Worm (Caenorhabditis elegans) whole organism, L3 larva: ENCODE data around the gene F19B10.6.

Experiments
- ZK546.5 ChIP-seq: sonication (generic microtip); optimal IDR thresholded peaks from 2 replicates; lab custom pipeline; 2017; ENCODE audit warnings: missing biosample characterization, missing genetic modification characterization
- ama-1 ChIP-seq: fragments of 150-350 bp; optimal IDR thresholded peaks from 2 replicates; lab custom pipeline; 2018
- fkh-2 ChIP-seq: fragments of 150-350 bp; optimal IDR thresholded peaks from 2 replicates; lab custom pipeline; 2014; ENCODE audit warnings: missing biosample characterization, missing genetic modification reagents, missing genetic modification characterization
- fos-1 ChIP-seq: fragments of 150-350 bp; optimal IDR thresholded peaks from 2 replicates; lab custom pipeline; 2014; ENCODE audit warnings: missing biosample characterization, missing genetic modification characterization
- nhr-11 ChIP-seq: fragments of 150-350 bp; optimal IDR thresholded peaks from 2 replicates; lab custom pipeline; 2014; ENCODE audit warnings: missing biosample characterization, missing genetic modification characterization
- nhr-28 ChIP-seq: fragments of 150-350 bp; optimal IDR thresholded peaks from 2 replicates; lab custom pipeline; 2014; ENCODE audit warnings: missing biosample characterization, missing genetic modification characterization
- nhr-43 ChIP-seq: sonication (generic microtip); optimal IDR thresholded peaks from 2 replicates; lab custom pipeline; 2016; ENCODE audit warnings: mild to moderate bottlenecking, missing genetic modification characterization, missing compliant biosample characterization; ENCODE audit not compliant: poor library complexity, severe bottlenecking
- nhr-76 ChIP-seq: fragments of 150-350 bp; sonication (generic microtip); optimal IDR thresholded peaks from 5 replicates; lab custom pipeline; 2014; ENCODE audit warnings: missing biosample characterization, missing genetic modification characterization
- unc-39 ChIP-seq: sonication (generic microtip); optimal IDR thresholded peaks from 4 replicates; lab custom pipeline; 2017; ENCODE audit warnings: missing biosample characterization, missing genetic modification characterization
- unc-62 ChIP-seq: fragments of 150-350 bp; sonication (generic microtip); optimal IDR thresholded peaks from 4 replicates; lab custom pipeline; 2014; ENCODE audit warnings: missing biosample characterization, missing genetic modification reagents, missing genetic modification characterization

DNA sequence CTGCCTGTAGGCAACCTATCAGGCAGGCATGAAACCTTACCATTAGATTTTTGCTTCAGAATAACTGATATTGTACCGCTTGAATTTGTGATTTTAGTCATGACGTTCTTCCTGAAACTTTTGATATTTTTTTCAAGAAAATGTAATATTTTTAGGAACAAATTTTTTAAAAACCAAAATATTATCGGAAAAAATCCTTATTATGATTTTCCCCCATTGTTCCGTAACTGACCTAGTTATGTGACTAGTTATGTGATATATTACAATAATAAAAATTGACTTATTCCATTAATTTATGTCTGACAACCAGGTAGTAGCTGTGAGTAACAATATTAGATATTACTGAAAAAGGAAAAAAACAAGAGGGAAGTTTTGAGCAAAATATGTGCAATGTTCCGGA lies 7.3 kb upstream of the F19B10.6 start, which contains the start of gene srx-98:
- TF ChIP-seq fkh-2 (tag; lab: Kevin White, UChicago) (no peak), ama-1 (no peak), nhr-76 (no peak), unc-62 (GFP tag; lab: Kevin White, UChicago) (no peak), fos-1 (no peak), nhr-11 (tag; lab: Kevin White, UChicago) (no peak), nhr-28 (tag; lab: Kevin White, UChicago) (no peak), ZK546.5 (tag; lab: Kevin White, UChicago) (no peak), nhr-43 (tag; lab: Kevin White, UChicago) (no peak), unc-39 (tag; lab: Kevin White, UChicago) (no peak)
